Worm (Caenorhabditis elegans) whole organism, late embryonic: Measurements from ENCODE around the gene mlt-11.

Experiments
- ama-1 ChIP-seq: fragments of 150-350 bp; optimal IDR thresholded peaks from 2 replicates; lab custom pipeline; 2014
- ceh-30 ChIP-seq: fragments of 150-350 bp; optimal IDR thresholded peaks from 2 replicates; lab custom pipeline; 2014; ENCODE audit warnings: missing biosample characterization, missing genetic modification characterization
- fkh-6 ChIP-seq: sonication (generic microtip); optimal IDR thresholded peaks from 2 replicates; lab custom pipeline; 2016; ENCODE audit warnings: missing genetic modification characterization, missing compliant biosample characterization
- hlh-6 ChIP-seq: sonication (generic microtip); optimal IDR thresholded peaks from 2 replicates; lab custom pipeline; 2016; ENCODE audit warnings: missing genotype, missing genetic modification characterization, missing compliant biosample characterization
- lim-6 ChIP-seq: sonication (generic microtip); optimal IDR thresholded peaks from 2 replicates; lab custom pipeline; 2016; ENCODE audit warnings: missing genetic modification characterization, missing compliant biosample characterization
- mec-3 ChIP-seq: sonication (generic microtip); optimal IDR thresholded peaks from 2 replicates; lab custom pipeline; 2016; ENCODE audit warnings: borderline replicate concordance, missing genetic modification characterization, missing compliant biosample characterization
- nhr-11 ChIP-seq: fragments of 150-350 bp; optimal IDR thresholded peaks from 2 replicates; lab custom pipeline; 2014; ENCODE audit warnings: missing biosample characterization, missing genetic modification characterization

- no peak for TF ChIP-seq ama-1
- no peak for TF ChIP-seq fkh-6 (tag; lab: Kevin White, UChicago)
- TF ChIP-seq nhr-11, result no peak
- TF ChIP-seq hlh-6 (tag; lab: Kevin White, UChicago), result no peak
- TF ChIP-seq lim-6 (tag; lab: Kevin White, UChicago), result no peak
- no peak for TF ChIP-seq mec-3 (tag; lab: Kevin White, UChicago)
- TF ChIP-seq ceh-30 (tag; lab: Kevin White, UChicago), result no peak
Observed at ce11 chrV:20662474-20662873, 4.5 kb upstream of the mlt-11 start.
